Fruit fly (Drosophila melanogaster): ENCODE data around the gene RhoGAP15B.
A peak's percentile ranks its signal among the peaks of the same experiment; 100 is the strongest.

The RhoGAP15B gene

DNA sequence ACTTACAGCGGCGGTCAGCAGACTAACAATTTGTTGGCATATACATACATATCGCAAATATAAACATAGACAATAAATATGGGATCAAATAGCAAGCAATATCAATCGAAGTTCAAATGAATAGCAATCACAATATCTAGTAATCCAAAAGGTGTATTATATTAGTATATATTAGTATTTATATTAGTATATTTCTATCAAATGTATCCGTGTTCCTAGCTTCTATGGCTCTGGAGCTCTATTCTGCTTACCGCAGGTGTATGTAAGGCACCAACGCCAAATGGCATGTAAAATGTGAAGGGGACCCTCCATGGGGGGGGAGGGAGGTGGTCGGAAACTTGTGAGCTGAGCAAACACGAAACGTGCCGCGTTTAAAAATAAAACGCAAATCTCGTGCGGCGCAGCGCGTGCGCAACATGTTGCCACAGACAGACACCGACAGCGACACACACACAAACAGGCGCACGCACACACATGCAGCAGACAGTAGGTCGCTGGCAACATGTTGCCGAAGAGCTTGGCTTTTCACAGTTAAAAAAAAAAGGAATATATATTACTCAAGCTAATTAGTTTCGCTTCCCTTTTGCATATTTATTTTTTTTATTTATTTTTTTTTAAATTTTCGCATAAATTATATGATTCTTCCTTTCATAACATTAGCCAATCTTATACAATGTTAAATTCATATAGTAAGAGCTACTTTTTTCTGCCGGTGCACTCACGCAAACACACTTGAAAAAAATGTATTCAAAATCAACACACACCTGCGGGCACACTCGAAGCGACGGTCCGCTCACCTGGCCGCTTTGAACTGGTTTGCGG, 12.4 kb upstream of the RhoGAP15B start (continued):
- TF ChIP-seq NFAT (GFP tag; IDR thresholded peaks at IDR 0.05) (peak; percentile 57), CG8388 (GFP tag; optimal IDR thresholded peaks at IDR 0.05) (peak; percentile 45), CG14441 (GFP tag; IDR thresholded peaks at IDR 0.05) (peak; percentile 72), Jarid2 (GFP tag; optimal IDR thresholded peaks at IDR 0.05) (peak; percentile 26), Blimp-1 (GFP tag; optimal IDR thresholded peaks at IDR 0.05) (peak; percentile 74), wor (GFP tag; IDR thresholded peaks at IDR 0.05) (peak; percentile 65; the same call in 1 of the 2 replicates), Ada2b (GFP tag; IDR thresholded peaks at IDR 0.05) (peak; percentile 74), CG11695 (GFP tag; IDR thresholded peaks at IDR 0.05) (peak; percentile 74), crp (GFP tag; optimal IDR thresholded peaks at IDR 0.05) (no peak), HLH54F (GFP tag; optimal IDR thresholded peaks at IDR 0.05) (no peak), lbe (GFP tag; optimal IDR thresholded peaks at IDR 0.05) (peak; percentile 9), CG9727 (GFP tag; optimal IDR thresholded peaks at IDR 0.05) (peak; percentile 58), C15 (GFP tag; IDR thresholded peaks at IDR 0.05) (no peak), HLHmδ (GFP tag; optimal IDR thresholded peaks at IDR 0.05) (no peak), run (tag; optimal IDR thresholded peaks at IDR 0.05) (peak; percentile 30), CG6813 (GFP tag; optimal IDR thresholded peaks at IDR 0.05) (peak; percentile 30), CG18011 (GFP tag; optimal IDR thresholded peaks at IDR 0.05) (no peak), sd (tag; optimal IDR thresholded peaks at IDR 0.05) (peak; percentile 33), odd (GFP tag; optimal IDR thresholded peaks at IDR 0.05) (peak; percentile 39), sima (GFP tag; optimal IDR thresholded peaks at IDR 0.05) (no peak), CG2678 (tag; optimal IDR thresholded peaks at IDR 0.05) (peak; percentile 81), sna (GFP tag; IDR thresholded peaks at IDR 0.05; ENCODE audit: partially characterized antibody) (no peak), dpn (GFP tag; optimal IDR thresholded peaks at IDR 0.05) (peak; percentile 32 to 45), CG1647 (GFP tag; optimal IDR thresholded peaks at IDR 0.05) (no peak), Rx (GFP tag; IDR thresholded peaks at IDR 0.05) (0 out of 2 replicates have a peak, but pooled peaks have one; percentile 30), CG2129 (GFP tag; IDR thresholded peaks at IDR 0.05; ENCODE audit: partially characterized antibody) (no peak), YL-1 (GFP tag; optimal IDR thresholded peaks at IDR 0.05) (no peak), CG11085 (GFP tag; IDR thresholded peaks at IDR 0.05) (0 out of 2 replicates have a peak, but pooled peaks have one; percentile 24), wek (GFP tag; optimal IDR thresholded peaks at IDR 0.05) (no peak), hth (optimal IDR thresholded peaks at IDR 0.05) (no peak), CG3065 (GFP tag; optimal IDR thresholded peaks at IDR 0.05) (no peak), esg (GFP tag; conservative IDR thresholded peaks at IDR 0.05) (peak; percentile 67), CG7556 (GFP tag; optimal IDR thresholded peaks at IDR 0.05) (peak; percentile 72), oc (tag; optimal IDR thresholded peaks at IDR 0.05) (peak; percentile 73), Bgb (GFP tag; IDR thresholded peaks at IDR 0.05; ENCODE audit: partially characterized antibody) (no peak; the same call in 1 of the 2 replicates), CG11696 (GFP tag; IDR thresholded peaks at IDR 0.05) (peak; percentile 89), lov (optimal IDR thresholded peaks at IDR 0.05) (no peak), lov (GFP tag; IDR thresholded peaks at IDR 0.05) (no peak), CG10267 (tag; optimal IDR thresholded peaks at IDR 0.05) (peak; percentile 54), CG2116 (GFP tag; optimal IDR thresholded peaks at IDR 0.05) (no peak), CG14860 (GFP tag; IDR thresholded peaks at IDR 0.05; ENCODE audit: partially characterized antibody) (no peak), ind (GFP tag; optimal IDR thresholded peaks at IDR 0.05) (peak; percentile 58), Adf1 (GFP tag; IDR thresholded peaks at IDR 0.05) (no peak), Dip3 (GFP tag; optimal IDR thresholded peaks at IDR 0.05) (no peak), CG13624 (GFP tag; optimal IDR thresholded peaks at IDR 0.05) (no peak), CG11247 (GFP tag; IDR thresholded peaks at IDR 0.05) (peak; percentile 47), CG4707 (GFP tag; optimal IDR thresholded peaks at IDR 0.05) (no peak), CG1529 (GFP tag; optimal IDR thresholded peaks at IDR 0.05) (no peak), lmd (GFP tag; IDR thresholded peaks at IDR 0.05) (peak; percentile 73)

Measured in whole organism, embryonic.